Worm (Caenorhabditis elegans) whole organism, L4 larva: Measurements from ENCODE around the gene rpac-40.

ENCODE experiments used
- F10B5.3 ChIP-seq: sonication (generic microtip); optimal IDR thresholded peaks from 2 replicates; lab custom pipeline; 2016; ENCODE audit warnings: mild to moderate bottlenecking, missing genetic modification characterization, missing compliant biosample characterization
- F44E2.7 ChIP-seq: fragments of 200-800 bp; sonication (Bioruptor generic); IDR thresholded peaks from 2 replicates; pipeline ENCODE4 v2.1.2; 2022; ENCODE audit warnings: missing genetic modification characterization, missing compliant biosample characterization
- R02D3.7 ChIP-seq: fragments of 150-350 bp; sonication (generic microtip); optimal IDR thresholded peaks from 3 replicates; lab custom pipeline; 2014; ENCODE audit warnings: missing biosample characterization, missing genetic modification characterization
- Y105C5A.15 ChIP-seq: fragments of 200-800 bp; sonication (Bioruptor generic); IDR thresholded peaks from 2 replicates; pipeline ENCODE4 v1.3.6; 2022; ENCODE audit warnings: missing genetic modification characterization, missing compliant biosample characterization
- Y5F2A.4 ChIP-seq: fragments of 200-800 bp; sonication (Bioruptor generic); optimal IDR thresholded peaks from 2 replicates; lab custom pipeline; 2018; ENCODE audit warnings: mild to moderate bottlenecking, missing genetic modification characterization, missing compliant biosample characterization
- attf-4 ChIP-seq: sonication (generic microtip); optimal IDR thresholded peaks from 3 replicates; lab custom pipeline; 2017; ENCODE audit warnings: missing biosample characterization, missing genetic modification characterization
- ceh-28 ChIP-seq: fragments of 150-350 bp; optimal IDR thresholded peaks from 2 replicates; lab custom pipeline; 2014; ENCODE audit warnings: missing biosample characterization, missing genetic modification reagents, missing genetic modification characterization
- daf-12 ChIP-seq: fragments of 150-350 bp; optimal IDR thresholded peaks from 2 replicates; lab custom pipeline; 2014; ENCODE audit warnings: missing biosample characterization, missing genetic modification reagents, missing genetic modification characterization
- daf-16 ChIP-seq, 3 experiments: sonication (generic microtip); optimal IDR thresholded peaks; 2 replicates each; lab custom pipeline; 2016 to 2017; ENCODE audit warnings: missing genetic modification characterization in 3 of 3, missing genetic modification reagents in 3 of 3, mild to moderate bottlenecking in 2 of 3, missing compliant biosample characterization in 2 of 3, missing biosample characterization in 1 of 3, moderate library complexity in 1 of 3
- daf-8 ChIP-seq: fragments of 200-800 bp; sonication (Bioruptor generic); IDR thresholded peaks from 2 replicates; pipeline ENCODE4 v1.3.6; 2022; ENCODE audit warnings: missing genetic modification characterization, missing compliant biosample characterization
- dmd-6 ChIP-seq: fragments of 200-800 bp; sonication (Bioruptor generic); IDR thresholded peaks from 2 replicates; pipeline ENCODE4 v1.3.6; 2022; ENCODE audit warnings: missing genetic modification reagents, missing genetic modification characterization, missing compliant biosample characterization
- fos-1 ChIP-seq: fragments of 150-350 bp; optimal IDR thresholded peaks from 2 replicates; lab custom pipeline; 2014; ENCODE audit warnings: missing biosample characterization, missing genetic modification characterization
- hlh-11 ChIP-seq: fragments of 200-800 bp; sonication (Bioruptor generic); optimal IDR thresholded peaks from 2 replicates; lab custom pipeline; 2018; ENCODE audit warnings: mild to moderate bottlenecking, missing genetic modification characterization, missing compliant biosample characterization
- hlh-30 ChIP-seq: sonication (generic microtip); optimal IDR thresholded peaks from 2 replicates; lab custom pipeline; 2017; ENCODE audit warnings: antibody characterized with exemption, mild to moderate bottlenecking, missing genetic modification characterization, missing compliant biosample characterization; ENCODE audit not compliant: insufficient read depth
- hmg-1.1 ChIP-seq: fragments of 200-800 bp; sonication (Bioruptor generic); IDR thresholded peaks from 2 replicates; pipeline ENCODE4 v1.3.6; 2022; ENCODE audit warnings: missing genetic modification reagents, missing genetic modification characterization, missing compliant biosample characterization
- jun-1 ChIP-seq: fragments of 150-350 bp; optimal IDR thresholded peaks from 2 replicates; lab custom pipeline; 2014; ENCODE audit warnings: missing biosample characterization, missing genetic modification reagents, missing genetic modification characterization
- mdl-1 ChIP-seq, 2 experiments: fragments of 150-350 bp in 1 of 2; sonication (generic microtip) in 1 of 2; optimal IDR thresholded peaks; 2 replicates each; lab custom pipeline; 2014 to 2017; ENCODE audit warnings: missing biosample characterization in 2 of 2, missing genetic modification characterization in 2 of 2
- mxl-3 ChIP-seq: fragments of 200-800 bp; sonication (Bioruptor generic); optimal IDR thresholded peaks from 2 replicates; lab custom pipeline; 2018; ENCODE audit warnings: mild to moderate bottlenecking, missing genetic modification characterization, missing compliant biosample characterization
- nhr-10 ChIP-seq: fragments of 150-350 bp; optimal IDR thresholded peaks from 2 replicates; lab custom pipeline; 2014; ENCODE audit warnings: missing biosample characterization, missing genetic modification characterization
- nhr-11 ChIP-seq: fragments of 150-350 bp; optimal IDR thresholded peaks from 2 replicates; lab custom pipeline; 2014; ENCODE audit warnings: missing biosample characterization, missing genetic modification characterization
- nhr-111 ChIP-seq: fragments of 200-800 bp; sonication (Bioruptor generic); optimal IDR thresholded peaks from 2 replicates; lab custom pipeline; 2018; ENCODE audit warnings: mild to moderate bottlenecking, missing genetic modification characterization, missing compliant biosample characterization
- nhr-25 ChIP-seq: sonication (generic microtip); optimal IDR thresholded peaks from 2 replicates; lab custom pipeline; 2017; ENCODE audit warnings: missing genetic modification characterization, mild to moderate bottlenecking, missing compliant biosample characterization, antibody characterized with exemption, moderate library complexity, borderline replicate concordance; ENCODE audit not compliant: insufficient read depth
- nhr-28 ChIP-seq: fragments of 150-350 bp; optimal IDR thresholded peaks from 2 replicates; lab custom pipeline; 2014; ENCODE audit warnings: missing biosample characterization, missing genetic modification characterization
- nhr-48 ChIP-seq: sonication (generic microtip); optimal IDR thresholded peaks from 2 replicates; lab custom pipeline; 2016; ENCODE audit warnings: mild to moderate bottlenecking, missing genetic modification characterization, missing compliant biosample characterization
- nhr-6 ChIP-seq: fragments of 150-350 bp; optimal IDR thresholded peaks from 2 replicates; lab custom pipeline; 2014; ENCODE audit warnings: missing biosample characterization, missing genetic modification characterization
- rbr-2 ChIP-seq: sonication (generic microtip); optimal IDR thresholded peaks from 2 replicates; lab custom pipeline; 2016; ENCODE audit warnings: missing genotype, missing genetic modification characterization, missing compliant biosample characterization
- saeg-2 ChIP-seq: fragments of 200-800 bp; sonication (Bioruptor generic); IDR thresholded peaks from 2 replicates; pipeline ENCODE4 v1.3.6; 2022; ENCODE audit warnings: missing genetic modification reagents, missing genetic modification characterization, missing compliant biosample characterization
- set-16 ChIP-seq: fragments of 200-800 bp; sonication (Bioruptor generic); IDR thresholded peaks from 2 replicates; pipeline ENCODE4 v1.3.6; 2022; ENCODE audit warnings: missing genetic modification reagents, missing genetic modification characterization, missing compliant biosample characterization
- skn-1 ChIP-seq: fragments of 150-350 bp; optimal IDR thresholded peaks from 2 replicates; lab custom pipeline; 2014; ENCODE audit warnings: missing biosample characterization, missing genetic modification characterization
- spr-3 ChIP-seq: fragments of 200-800 bp; sonication (Bioruptor generic); optimal IDR thresholded peaks from 2 replicates; lab custom pipeline; 2018; ENCODE audit warnings: mild to moderate bottlenecking, missing genetic modification characterization, missing compliant biosample characterization
- tag-97 ChIP-seq: fragments of 200-800 bp; sonication (Bioruptor generic); IDR thresholded peaks from 2 replicates; pipeline ENCODE4 v1.3.6; 2022; ENCODE audit warnings: missing genetic modification characterization, missing compliant biosample characterization
- unc-130 ChIP-seq: sonication (generic microtip); optimal IDR thresholded peaks from 2 replicates; lab custom pipeline; 2016; ENCODE audit warnings: missing genetic modification reagents, missing genetic modification characterization, missing compliant biosample characterization
- unc-62 ChIP-seq, 3 experiments: fragments of 150-350 bp in 1 of 3; sonication (generic microtip); optimal IDR thresholded peaks in 2 of 3; peaks in 1 of 3; 1 replicate in 1 of 3; 2 replicates in 2 of 3; lab custom pipeline; 2014 to 2017; ENCODE audit warnings: missing biosample characterization in 3 of 3, missing genetic modification characterization in 3 of 3, missing genetic modification reagents in 3 of 3, missing genotype in 1 of 3
- ztf-11 ChIP-seq: fragments of 150-350 bp; optimal IDR thresholded peaks from 2 replicates; lab custom pipeline; 2014; ENCODE audit warnings: missing biosample characterization, missing genetic modification characterization

Gene rpac-40

ce11 chrV:4199185-4199584 is at the start of gene rpac-40:
Gene rpac-40, plus strand, starts transcription at chrV:4199485.
- TF ChIP-seq saeg-2 (GFP tag; lab: Robert Waterston, UW) (no peak), skn-1 (tag; lab: Kevin White, UChicago) (no peak), dmd-6 (no peak), attf-4 (tag; lab: Kevin White, UChicago) (no peak), rbr-2 (tag; lab: Kevin White, UChicago) (no peak), hlh-11 (tag; lab: Kevin White, UChicago) (no peak), R02D3.7 (no peak), ceh-28 (tag; lab: Kevin White, UChicago) (no peak)
- TF ChIP-seq, all 104 proteins: peak for 0

- TF ChIP-seq set-16 (peak; percentile 57), daf-12 (tag; lab: Kevin White, UChicago) (no peak), dmd-6 (no peak), hlh-11 (tag; lab: Kevin White, UChicago) (no peak)
- TF ChIP-seq, all 104 proteins: peak for 1
Measured at ce11 chrV:4151400-4151799, 47.9 kb upstream of the rpac-40 start.

- no peak for TF ChIP-seq nhr-25 (tag; lab: Kevin White, UChicago)
- no peak for TF ChIP-seq spr-3
- TF ChIP-seq F44E2.7 (GFP tag; lab: Robert Waterston, UW) = no peak
- TF ChIP-seq nhr-48 (tag; lab: Kevin White, UChicago) = no peak
- TF ChIP-seq jun-1 (tag; lab: Kevin White, UChicago) = no peak
- TF ChIP-seq nhr-10 (tag; lab: Kevin White, UChicago) = no peak
- TF ChIP-seq mdl-1 (tag; optimal IDR thresholded peaks at IDR 0.05; lab: Kevin White, UChicago) = no peak
- no peak for TF ChIP-seq nhr-111
- TF ChIP-seq hlh-30 = no peak
- no peak for TF ChIP-seq hmg-1.1 (GFP tag; lab: Robert Waterston, UW)
- no peak for TF ChIP-seq unc-130
- TF ChIP-seq ztf-11 = no peak
- TF ChIP-seq F10B5.3 (tag; lab: Kevin White, UChicago) = no peak
- no peak for TF ChIP-seq tag-97 (GFP tag; lab: Robert Waterston, UW)
- TF ChIP-seq daf-8 (GFP tag; lab: Robert Waterston, UW) = no peak
- TF ChIP-seq ceh-28 (tag; lab: Kevin White, UChicago) = no peak
- TF ChIP-seq Y5F2A.4 = no peak
Measured at ce11 chrV:4152200-4152599, 47.1 kb upstream of the rpac-40 start, which contains the start of gene Y45G5AM.6. Gene Y45G5AM.6, minus strand, starts transcription at chrV:4152300.

- TF ChIP-seq daf-16 (GFP tag; optimal IDR thresholded peaks at IDR 0.05; lab: Kevin White, UChicago) = peak in 1 of 2 experiments; percentile 40
- no peak for TF ChIP-seq daf-16 (tag; optimal IDR thresholded peaks at IDR 0.05; lab: Kevin White, UChicago)
- peak; percentile 20 for TF ChIP-seq nhr-11
- TF ChIP-seq Y105C5A.15 (GFP tag; lab: Robert Waterston, UW) = no peak
- TF ChIP-seq hlh-11 (tag; lab: Kevin White, UChicago) = peak; percentile 46
- peak; percentile 32 for TF ChIP-seq nhr-28 (tag; lab: Kevin White, UChicago)
- peak in 1 of 2 experiments; percentile 72 for TF ChIP-seq unc-62 (GFP tag; optimal IDR thresholded peaks at IDR 0.05 in 1 of 2; lab: Kevin White, UChicago)
- no peak for TF ChIP-seq unc-62 (tag; optimal IDR thresholded peaks at IDR 0.05; lab: Kevin White, UChicago)
- peak; percentile 13 for TF ChIP-seq mxl-3
- TF ChIP-seq fos-1 = no peak
Measured at ce11 chrV:4157291-4157690, 42.0 kb upstream of the rpac-40 start.

- no peak for TF ChIP-seq nhr-6 (tag; lab: Kevin White, UChicago)
- peak in 1 of 2 experiments; percentile 27 for TF ChIP-seq unc-62 (GFP tag; optimal IDR thresholded peaks at IDR 0.05 in 1 of 2; lab: Kevin White, UChicago)
- TF ChIP-seq unc-62 (tag; optimal IDR thresholded peaks at IDR 0.05; lab: Kevin White, UChicago) = no peak
Measured at ce11 chrV:4160086-4160485, 39.2 kb upstream of the rpac-40 start, which contains the start of gene Y45G5AM.5. Gene Y45G5AM.5, plus strand, starts transcription at chrV:4160386.
